Fruit fly (Drosophila melanogaster) whole organism, prepupa: ENCODE measurements around the gene CG17681.

Experiments used
- Blimp-1 ChIP-seq: fragments of 200-800 bp; sonication (Bioruptor generic); optimal IDR thresholded peaks from 3 replicates; lab custom pipeline; 2017; ENCODE audit warnings: missing biosample characterization, missing genetic modification characterization, mild to moderate bottlenecking, moderate library complexity, missing genetic modification reagents
- CG11762 ChIP-seq: fragments of 200-800 bp; sonication (Bioruptor generic); optimal IDR thresholded peaks from 3 replicates; lab custom pipeline; 2016; ENCODE audit warnings: missing biosample characterization, missing genetic modification characterization; ENCODE audit not compliant: insufficient read depth
- CG6792 ChIP-seq: fragments of 200-800 bp; sonication (Bioruptor generic); optimal IDR thresholded peaks from 3 replicates; lab custom pipeline; 2016; ENCODE audit warnings: missing biosample characterization, missing genetic modification characterization
- Met ChIP-seq: fragments of 200-800 bp; sonication (Bioruptor generic); optimal IDR thresholded peaks from 3 replicates; lab custom pipeline; 2016; ENCODE audit warnings: missing biosample characterization, missing genetic modification characterization
- acj6 ChIP-seq: fragments of 200-800 bp; sonication (Bioruptor generic); optimal IDR thresholded peaks from 3 replicates; lab custom pipeline; 2016; ENCODE audit warnings: missing biosample characterization, missing genetic modification characterization
- dac ChIP-seq: fragments of 200-800 bp; sonication (Bioruptor generic); optimal IDR thresholded peaks from 2 replicates; lab custom pipeline; 2017; ENCODE audit warnings: missing biosample characterization, mild to moderate bottlenecking, missing genetic modification characterization
- spab ChIP-seq: fragments of 200-800 bp; sonication (Bioruptor generic); optimal IDR thresholded peaks from 2 replicates; lab custom pipeline; 2017; ENCODE audit warnings: missing biosample characterization, mild to moderate bottlenecking, missing genetic modification characterization, missing genetic modification reagents

DNA sequence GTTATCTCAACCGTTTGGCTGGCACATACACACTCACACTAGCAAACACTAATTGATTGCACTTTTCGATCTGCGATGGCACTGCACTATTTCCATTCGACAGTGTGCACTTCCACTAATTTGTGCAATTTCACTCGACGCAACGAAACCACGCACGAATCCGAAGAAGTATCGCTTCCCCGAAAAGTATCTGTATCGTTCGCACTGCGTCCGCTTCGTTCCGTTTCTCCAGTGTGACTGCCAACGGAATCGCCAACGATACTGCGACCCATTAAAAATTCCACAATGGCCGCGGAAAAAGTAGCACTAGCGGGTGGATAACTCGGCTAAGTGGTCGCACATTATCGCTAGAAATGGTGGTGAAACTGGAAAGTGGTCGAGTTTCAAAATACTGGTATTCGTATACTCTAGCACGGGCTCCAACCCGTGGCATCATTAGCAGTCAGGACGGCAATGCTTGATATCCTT, 717 bp upstream of the CG17681 start, which contains the start of gene Socs36E:
- TF ChIP-seq Met (GFP tag; lab: Kevin White, UChicago), result no peak
- no peak for TF ChIP-seq dac (GFP tag; lab: Kevin White, UChicago)
- TF ChIP-seq acj6, result no peak
- TF ChIP-seq spab (GFP tag; lab: Kevin White, UChicago), result no peak
- no peak for TF ChIP-seq CG11762
- TF ChIP-seq Blimp-1 (GFP tag; lab: Kevin White, UChicago), result no peak
- no peak for TF ChIP-seq CG6792
